Worm (Caenorhabditis elegans): Measurements from ENCODE around the gene C27F2.6.
"Not testable (repeated sequence)": the region's sequence is repeated elsewhere in the genome, so short reads cannot be mapped to it uniquely, and the experiment has no call there.

Gene C27F2.6

ce11 chrIII:4980367-4980766, at the start of gene C27F2.6:
Gene C27F2.6 (minus strand): TSS chrIII:4980467.
- not testable (repeated sequence) for TF ChIP-seq ceh-88 (GFP tag; IDR thresholded peaks at IDR 0.05); hpl-2 (GFP tag; optimal IDR thresholded peaks at IDR 0.05); lin-15B (tag; optimal IDR thresholded peaks at IDR 0.05)

DNA sequence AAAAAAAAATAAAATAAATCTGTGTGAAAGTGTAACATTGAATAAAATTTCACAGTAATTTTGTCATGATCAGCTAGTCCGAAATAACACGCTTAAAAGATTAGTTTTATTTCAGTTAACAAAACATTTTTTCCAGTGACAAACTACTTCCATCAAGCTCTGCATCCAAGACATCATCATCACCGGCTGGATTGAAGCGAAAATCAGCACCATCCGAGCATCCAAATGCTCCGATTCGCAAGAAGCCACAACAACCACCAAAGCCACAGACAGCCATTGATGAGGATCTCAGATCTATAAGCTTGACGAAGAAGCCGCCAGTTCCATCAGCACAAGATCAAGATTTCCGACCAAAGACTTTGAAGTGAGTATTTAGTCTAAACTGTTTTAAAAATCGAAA, 47.0 kb upstream of the C27F2.6 start:
- TF ChIP-seq ztf-11 (tag; optimal IDR thresholded peaks at IDR 0.05) = no peak
- TF ChIP-seq aha-1 (tag; optimal IDR thresholded peaks at IDR 0.05) = no peak
- no peak for TF ChIP-seq pag-3 (tag; optimal IDR thresholded peaks at IDR 0.05; ENCODE audit: borderline replicate concordance, insufficient read depth)
- no peak for TF ChIP-seq nhr-90 (tag; optimal IDR thresholded peaks at IDR 0.05; ENCODE audit: poor library complexity)
- TF ChIP-seq hlh-4 (tag; optimal IDR thresholded peaks at IDR 0.05) = no peak
- TF ChIP-seq mep-1 (tag; optimal IDR thresholded peaks at IDR 0.05) = no peak
- TF ChIP-seq mab-9 (GFP tag; IDR thresholded peaks at IDR 0.05) = no peak
- TF ChIP-seq blmp-1 (tag; optimal IDR thresholded peaks at IDR 0.05) = no peak
- TF ChIP-seq nhr-20 (tag; optimal IDR thresholded peaks at IDR 0.05) = no peak
- no peak for TF ChIP-seq lin-14 (GFP tag; optimal IDR thresholded peaks at IDR 0.05)
- no peak for TF ChIP-seq aly-2 (tag; optimal IDR thresholded peaks at IDR 0.05)
- TF ChIP-seq elt-2 (tag; optimal IDR thresholded peaks at IDR 0.05) = no peak
- TF ChIP-seq snpc-4 (tag; optimal IDR thresholded peaks at IDR 0.05) = no peak
- no peak for TF ChIP-seq hpl-2 (GFP tag; optimal IDR thresholded peaks at IDR 0.05)

ce11 chrIII:5026366-5026765, 46.1 kb upstream of the C27F2.6 start:
- no peak for TF ChIP-seq nhr-90 (tag; optimal IDR thresholded peaks at IDR 0.05; ENCODE audit: poor library complexity)
- TF ChIP-seq unc-62 (GFP tag; optimal IDR thresholded peaks at IDR 0.05) = no peak
- no peak for TF ChIP-seq egl-13 (tag; optimal IDR thresholded peaks at IDR 0.05)
- no peak for TF ChIP-seq skn-1 (tag; optimal IDR thresholded peaks at IDR 0.05)

ce11 chrIII:5025136-5025629, 44.9 kb upstream of the C27F2.6 start:
- TF ChIP-seq nhr-47 (tag; optimal IDR thresholded peaks at IDR 0.05) (peak; percentile 48), lin-39 (tag; optimal IDR thresholded peaks at IDR 0.05) (no peak), fkh-4 (tag; optimal IDR thresholded peaks at IDR 0.05; ENCODE audit: borderline replicate concordance) (no peak), mep-1 (tag; optimal IDR thresholded peaks at IDR 0.05) (peak; percentile 49), ceh-82 (tag; optimal IDR thresholded peaks at IDR 0.05) (no peak), egl-27 (tag; optimal IDR thresholded peaks at IDR 0.05) (no peak), vab-15 (tag; optimal IDR thresholded peaks at IDR 0.05) (peak; percentile 3), mdl-1 (tag; optimal IDR thresholded peaks at IDR 0.05) (no peak), lsy-2 (tag; optimal IDR thresholded peaks at IDR 0.05) (peak; percentile 42 to 45), ceh-8 (GFP tag; optimal IDR thresholded peaks at IDR 0.05) (no peak), jun-1 (tag; optimal IDR thresholded peaks at IDR 0.05) (no peak), ama-1 (optimal IDR thresholded peaks at IDR 0.05) (peak; percentile 92), tbx-2 (tag; optimal IDR thresholded peaks at IDR 0.05) (peak; percentile 1), elt-2 (tag; optimal IDR thresholded peaks at IDR 0.05) (peak; percentile 34), isw-1 (GFP tag; IDR thresholded peaks at IDR 0.05) (no peak), hpl-2 (GFP tag; optimal IDR thresholded peaks at IDR 0.05) (no peak), nhr-84 (tag; optimal IDR thresholded peaks at IDR 0.05) (no peak), fkh-8 (tag; optimal IDR thresholded peaks at IDR 0.05) (no peak), efl-1 (optimal IDR thresholded peaks at IDR 0.05) (peak in 1 of 2 experiments; percentile 5), efl-1 (GFP tag; optimal IDR thresholded peaks at IDR 0.05 in 1 of 2) (no peak), sox-4 (tag; optimal IDR thresholded peaks at IDR 0.05) (peak; percentile 22), ceh-63 (GFP tag; optimal IDR thresholded peaks at IDR 0.05) (no peak), nhr-20 (tag; optimal IDR thresholded peaks at IDR 0.05) (peak; percentile 43), zip-4 (GFP tag; optimal IDR thresholded peaks at IDR 0.05) (peak; percentile 31), mab-9 (GFP tag; IDR thresholded peaks at IDR 0.05) (no peak), ets-5 (GFP tag; IDR thresholded peaks at IDR 0.05) (no peak), unc-130 (tag; optimal IDR thresholded peaks at IDR 0.05) (no peak), nhr-77 (tag; optimal IDR thresholded peaks at IDR 0.05) (no peak), C04F5.9 (tag; optimal IDR thresholded peaks at IDR 0.05) (no peak), Y116A8C.19 (tag; optimal IDR thresholded peaks at IDR 0.05; ENCODE audit: borderline replicate concordance) (no peak), irx-1 (tag; optimal IDR thresholded peaks at IDR 0.05) (no peak), hlh-4 (tag; optimal IDR thresholded peaks at IDR 0.05) (no peak), unc-98 (GFP tag; IDR thresholded peaks at IDR 0.05) (no peak), lin-13 (GFP tag; optimal IDR thresholded peaks at IDR 0.05) (no peak), ceh-88 (GFP tag; IDR thresholded peaks at IDR 0.05) (no peak)
